Fruit fly (Drosophila melanogaster): ENCODE results near the gene spen.

dm6 chr2L:114429-114828 lies 44.4 kb upstream of the spen start, which contains the start of gene ND-15:
- peak; percentile 11 for TF ChIP-seq kay (GFP tag; ENCODE audit: borderline replicate concordance)
- no peak for TF ChIP-seq CG11617 (GFP tag; optimal IDR thresholded peaks at IDR 0.05)
- TF ChIP-seq Crg-1 (GFP tag; optimal IDR thresholded peaks at IDR 0.05), result no peak
- no peak for TF ChIP-seq CG7045 (GFP tag; optimal IDR thresholded peaks at IDR 0.05)
- no peak for TF ChIP-seq cic (GFP tag; optimal IDR thresholded peaks at IDR 0.05)
- no peak for TF ChIP-seq Hr96 (GFP tag; optimal IDR thresholded peaks at IDR 0.05)
- peak; percentile 72 for TF ChIP-seq bab1 (GFP tag; optimal IDR thresholded peaks at IDR 0.05)
- no peak for TF ChIP-seq CG7101 (tag; optimal IDR thresholded peaks at IDR 0.05)
- TF ChIP-seq ovo (GFP tag; optimal IDR thresholded peaks at IDR 0.05), result peak; percentile 88
- TF ChIP-seq CG1620 (GFP tag; optimal IDR thresholded peaks at IDR 0.05), result no peak
- TF ChIP-seq toe (GFP tag; optimal IDR thresholded peaks at IDR 0.05), result no peak
- TF ChIP-seq Mnt (GFP tag; optimal IDR thresholded peaks at IDR 0.05), result no peak
- no peak for TF ChIP-seq CG5204 (GFP tag; optimal IDR thresholded peaks at IDR 0.05)
